Worm (Caenorhabditis elegans) whole organism, dauer: ENCODE results near the gene R08C7.12.

Experiments
- unc-62 ChIP-seq: sonication (generic microtip); optimal IDR thresholded peaks from 2 replicates; lab custom pipeline; 2017; ENCODE audit warnings: missing biosample characterization, missing genetic modification reagents, missing genetic modification characterization

Gene R08C7.12

ce11 chrIV:4434441-4435084, 15.0 kb upstream of the R08C7.12 start, which contains the start of the genes R08C7.8 and R08C7.4:
Gene R08C7.8 (minus strand): TSS chrIV:4434541.
Gene R08C7.4 (plus strand): TSS chrIV:4435034.
- no peak for TF ChIP-seq unc-62 (GFP tag; lab: Kevin White, UChicago)

DNA sequence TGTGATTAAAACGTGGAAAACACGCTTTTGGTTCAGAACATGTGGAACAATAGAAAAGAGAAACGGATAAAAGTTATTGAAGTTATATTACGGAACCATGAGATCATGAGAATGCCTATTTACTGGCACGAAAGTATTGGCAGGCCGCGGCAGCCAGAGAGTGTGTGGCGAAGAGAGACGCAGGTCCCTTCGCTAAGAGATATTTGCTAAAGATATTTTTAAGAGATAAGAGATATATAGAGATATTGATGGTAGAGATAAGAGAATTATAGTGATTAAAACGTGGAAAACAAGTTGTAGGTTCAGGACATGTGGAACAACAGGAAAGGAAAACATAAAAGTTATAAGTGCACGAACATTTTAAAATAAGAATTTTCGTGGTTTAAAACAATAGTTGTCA, 11.7 kb upstream of the R08C7.12 start:
- TF ChIP-seq unc-62 (GFP tag; lab: Kevin White, UChicago), result no peak

- TF ChIP-seq unc-62 (GFP tag; lab: Kevin White, UChicago), result no peak
These were observed 10.3 kb upstream of the R08C7.12 start, which contains the start of gene fbxb-74 for ce11 chrIV:4439190-4439589. Gene fbxb-74 (minus strand): TSS chrIV:4439290.

- TF ChIP-seq unc-62 (GFP tag; lab: Kevin White, UChicago), result no peak
These were observed 8.5 kb upstream of the R08C7.12 start, which contains the start of gene fbxb-75 for ce11 chrIV:4441077-4441476. Gene fbxb-75 (minus strand): TSS chrIV:4441177.

DNA sequence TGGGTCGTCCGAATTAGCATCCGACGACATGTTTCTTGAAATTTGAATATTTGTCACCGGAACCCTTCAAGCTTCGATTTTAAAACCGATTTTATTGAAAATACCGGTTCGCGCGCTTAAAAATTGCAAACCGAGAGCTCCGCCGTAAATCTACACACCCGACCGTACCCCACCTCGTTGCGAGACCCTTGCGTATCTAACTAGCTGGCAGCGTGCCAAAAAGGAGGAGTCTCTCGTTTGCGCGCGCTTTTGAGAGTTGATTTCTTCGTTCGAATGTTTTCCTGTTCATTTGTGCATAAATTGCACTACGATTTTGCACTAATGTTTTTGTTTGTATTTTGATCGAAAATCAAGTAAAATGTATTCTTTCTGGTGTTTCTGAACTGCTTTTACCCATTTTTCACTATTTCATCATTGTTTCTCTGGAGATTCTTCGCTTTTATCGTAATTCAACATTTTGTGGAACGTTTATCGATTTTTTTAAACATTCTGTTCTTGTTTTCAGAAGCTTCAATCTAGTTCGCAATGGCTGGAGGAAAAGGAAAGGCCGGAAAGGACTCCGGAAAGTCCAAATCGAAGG, 3.7 kb upstream of the R08C7.12 start, which contains the start of the genes wapl-1 and htz-1:
Gene wapl-1, minus strand, starts transcription at position 30 of the 580 bp plus-strand sequence.
Gene htz-1, plus strand, starts transcription at position 506 of the 580 bp plus-strand sequence.
- no peak for TF ChIP-seq unc-62 (GFP tag; lab: Kevin White, UChicago)

- no peak for TF ChIP-seq unc-62 (GFP tag; lab: Kevin White, UChicago)
These were observed 2.7 kb upstream of the R08C7.12 start for ce11 chrIV:4446884-4447283.

DNA sequence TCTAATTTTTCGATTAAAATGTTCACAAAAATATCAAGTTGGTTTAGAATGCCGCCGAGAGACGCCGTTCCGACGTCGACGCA, 2.4 kb upstream of the R08C7.12 start, which contains the start of gene chat-1:
Gene chat-1, plus strand, starts transcription at position 48 of the 83 bp plus-strand sequence.
- no peak for TF ChIP-seq unc-62 (GFP tag; lab: Kevin White, UChicago)

DNA sequence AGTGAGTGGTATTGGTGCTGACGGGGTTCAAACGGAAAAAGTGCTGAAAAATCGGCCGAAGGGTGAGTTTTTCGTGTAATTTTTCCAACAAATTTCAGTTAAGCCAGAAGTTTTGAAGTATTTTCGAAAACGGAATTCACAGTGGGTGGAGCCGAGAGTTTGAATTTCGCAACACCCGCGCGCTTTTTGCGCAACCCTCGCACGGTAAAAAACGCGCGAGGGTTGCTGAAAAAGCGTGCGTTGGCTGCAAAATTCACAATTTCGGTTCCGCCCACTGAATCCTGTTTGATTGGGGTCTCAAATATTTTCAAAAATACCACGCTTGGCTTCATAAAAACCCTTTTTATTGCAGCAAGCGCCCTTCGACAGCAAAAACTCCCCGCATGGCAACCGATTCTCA, 2.2 kb upstream of the R08C7.12 start:
- TF ChIP-seq unc-62 (GFP tag; lab: Kevin White, UChicago), result no peak

DNA sequence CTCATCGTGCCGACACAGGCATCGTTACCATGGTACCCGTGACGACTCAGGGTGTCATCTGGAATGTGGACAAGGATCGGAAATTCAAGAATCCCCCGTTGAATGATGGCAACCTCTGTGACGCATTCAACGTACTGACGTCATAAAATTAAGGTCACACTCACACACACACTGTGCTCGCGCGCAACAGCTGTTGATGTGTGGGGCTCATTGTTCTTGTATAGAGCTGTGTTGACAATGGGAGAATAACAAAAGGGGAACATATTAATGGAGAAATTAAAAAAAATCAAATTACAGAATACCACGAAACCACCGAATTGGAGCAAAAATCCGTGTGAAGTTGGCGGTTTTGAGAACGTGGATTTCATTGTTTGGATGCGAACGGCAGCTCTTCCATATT, 1.2 kb upstream of the R08C7.12 start:
- TF ChIP-seq unc-62 (GFP tag; lab: Kevin White, UChicago), result no peak

DNA sequence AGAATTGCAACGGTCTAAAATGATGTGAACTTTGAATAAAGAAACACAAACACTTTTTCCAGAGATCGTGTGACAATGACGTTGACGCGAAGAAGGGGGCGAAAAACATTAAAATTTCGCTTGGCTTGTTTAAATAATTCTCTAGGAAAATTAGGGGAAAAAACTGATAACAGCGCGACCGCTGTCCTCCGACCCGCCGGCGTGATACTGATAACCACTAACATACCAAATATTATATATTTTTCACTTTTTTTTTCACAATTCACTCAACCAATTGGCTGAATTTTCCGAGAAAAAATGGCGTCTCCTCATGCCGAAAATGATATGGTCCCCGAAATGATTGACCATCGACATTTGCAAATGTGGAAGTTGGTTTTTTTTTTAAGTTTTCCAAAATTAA, 304 bp downstream of the R08C7.12 start:
- no peak for TF ChIP-seq unc-62 (GFP tag; lab: Kevin White, UChicago)

DNA sequence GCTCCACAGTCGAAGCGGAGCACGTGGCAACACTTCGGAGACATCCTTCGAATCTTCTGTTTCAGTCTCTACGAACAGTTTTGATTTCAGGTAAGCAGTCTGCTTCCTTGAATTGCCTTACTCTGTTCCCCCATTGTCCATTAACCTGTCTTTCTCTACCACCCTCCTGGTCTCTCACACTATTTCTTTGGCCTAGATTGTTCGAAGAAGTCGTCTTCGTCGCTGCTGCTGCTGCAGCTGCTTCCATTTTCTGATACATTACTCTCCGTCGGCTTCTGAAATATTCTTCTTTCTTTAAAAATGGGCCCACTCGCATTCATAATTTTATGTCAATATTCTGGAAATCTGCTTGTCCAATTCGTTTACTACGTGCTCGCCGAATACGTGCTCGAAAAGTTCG, 2.0 kb downstream of the R08C7.12 start, which contains the start of gene R08C7.1:
Gene R08C7.1, plus strand, starts transcription at position 301 of the 400 bp plus-strand sequence.
- no peak for TF ChIP-seq unc-62 (GFP tag; lab: Kevin White, UChicago)

- TF ChIP-seq unc-62 (GFP tag; lab: Kevin White, UChicago), result no peak
These were observed 5.0 kb downstream of the R08C7.12 start, which contains the start of gene R08C7.11 for ce11 chrIV:4454330-4455173. Gene R08C7.11 (minus strand): TSS chrIV:4454937.

ce11 chrIV:4456658-4457057, 7.1 kb downstream of the R08C7.12 start:
- TF ChIP-seq unc-62 (GFP tag; lab: Kevin White, UChicago), result no peak

ce11 chrIV:4459342-4459741, 9.8 kb downstream of the R08C7.12 start:
- TF ChIP-seq unc-62 (GFP tag; lab: Kevin White, UChicago), result no peak

DNA sequence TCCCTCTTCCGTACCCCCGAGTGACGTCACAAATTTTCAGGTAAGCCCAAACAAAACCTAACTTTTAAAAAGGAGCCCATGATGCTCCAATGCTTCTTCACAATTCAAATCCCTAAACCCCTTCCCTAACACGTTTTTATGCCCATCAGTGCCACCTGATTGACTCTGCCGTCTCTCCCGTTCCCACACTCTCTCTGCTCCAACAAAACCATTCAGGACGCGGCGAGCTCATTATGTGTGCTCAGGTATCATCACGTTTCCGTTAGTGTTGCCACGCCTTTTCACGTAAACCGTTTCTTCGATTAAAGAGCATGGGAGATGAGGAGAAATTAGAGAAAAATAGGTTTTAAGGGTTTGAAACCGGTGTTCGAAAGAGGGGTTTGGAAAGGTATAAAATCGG, 13.6 kb downstream of the R08C7.12 start, which contains the start of gene M01H9.2:
Gene M01H9.2, minus strand, starts transcription at position 101 of the 400 bp plus-strand sequence.
- TF ChIP-seq unc-62 (GFP tag; lab: Kevin White, UChicago), result no peak

DNA sequence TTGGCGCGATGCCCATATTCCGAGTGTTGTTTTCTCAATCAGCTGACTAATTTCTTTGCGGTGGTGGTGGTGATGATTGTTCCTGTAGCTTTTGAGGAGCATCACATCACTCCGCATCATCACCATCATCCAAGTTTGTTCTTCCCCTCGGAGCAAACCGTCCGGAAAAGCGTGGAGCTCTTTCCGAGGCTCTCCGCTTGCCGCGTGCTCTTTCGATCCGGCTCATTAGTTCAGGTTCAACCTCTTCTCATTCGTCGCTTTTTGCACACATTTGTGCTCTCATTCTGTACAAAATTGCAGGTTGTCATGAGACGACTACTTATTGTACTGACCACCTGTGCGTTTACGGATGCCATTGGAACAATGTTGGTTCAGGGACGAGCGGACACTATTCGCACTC, 15.6 kb downstream of the R08C7.12 start, which contains the start of gene M01H9.5:
Gene M01H9.5, plus strand, starts transcription at position 301 of the 400 bp plus-strand sequence.
- TF ChIP-seq unc-62 (GFP tag; lab: Kevin White, UChicago), result no peak
